Worm (Caenorhabditis elegans) whole organism, early embryonic: ENCODE measurements around the gene Y15E3A.3.

Experiments used
- B0310.2 ChIP-seq: sonication (generic microtip); optimal IDR thresholded peaks from 2 replicates; lab custom pipeline; 2016; ENCODE audit warnings: mild to moderate bottlenecking, missing genetic modification characterization, missing compliant biosample characterization
- F13C5.2 ChIP-seq: sonication (generic microtip); optimal IDR thresholded peaks from 2 replicates; lab custom pipeline; 2017; ENCODE audit warnings: mild to moderate bottlenecking, missing genetic modification characterization, inconsistent platforms, missing compliant biosample characterization
- ama-1 ChIP-seq: fragments of 150-350 bp; optimal IDR thresholded peaks from 2 replicates; lab custom pipeline; 2014
- flt-1 ChIP-seq: fragments of 200-800 bp; sonication (Bioruptor generic); IDR thresholded peaks from 2 replicates; pipeline ENCODE4 v1.3.6; 2022; ENCODE audit warnings: missing genetic modification characterization, missing compliant biosample characterization
- hmbx-1 ChIP-seq: sonication (generic microtip); optimal IDR thresholded peaks from 2 replicates; lab custom pipeline; 2016; ENCODE audit warnings: mild to moderate bottlenecking, missing genetic modification characterization, missing compliant biosample characterization
- hmg-4 ChIP-seq: fragments of 200-800 bp; sonication (Bioruptor generic); optimal IDR thresholded peaks from 2 replicates; lab custom pipeline; 2018; ENCODE audit warnings: mild to moderate bottlenecking, missing genetic modification characterization, missing compliant biosample characterization
- hnd-1 ChIP-seq: sonication (generic microtip); optimal IDR thresholded peaks from 2 replicates; lab custom pipeline; 2016; ENCODE audit warnings: missing genetic modification characterization, missing compliant biosample characterization
- pes-1 ChIP-seq: fragments of 200-800 bp; sonication (Bioruptor generic); IDR thresholded peaks from 2 replicates; pipeline ENCODE4 v1.3.6; 2022; ENCODE audit warnings: missing genetic modification reagents, missing genetic modification characterization, missing compliant biosample characterization
- scrt-1 ChIP-seq: fragments of 200-800 bp; sonication (Bioruptor generic); IDR thresholded peaks from 2 replicates; pipeline ENCODE4 v1.3.6; 2022; ENCODE audit warnings: missing genetic modification characterization, missing compliant biosample characterization
- sea-1 ChIP-seq: fragments of 200-800 bp; sonication (Bioruptor generic); conservative IDR thresholded peaks from 2 replicates; pipeline ENCODE4 v1.3.6; 2022; ENCODE audit warnings: missing genetic modification characterization, missing compliant biosample characterization
- tbx-11 ChIP-seq: fragments of 200-800 bp; sonication (Bioruptor generic); IDR thresholded peaks from 2 replicates; pipeline ENCODE4 v1.3.6; 2022; ENCODE audit warnings: missing genetic modification characterization, missing compliant biosample characterization
- tra-4 ChIP-seq: sonication (generic microtip); optimal IDR thresholded peaks from 2 replicates; lab custom pipeline; 2017; ENCODE audit warnings: missing genetic modification characterization, missing compliant biosample characterization

ce11 chrX:15343971-15344370 is 18.4 kb upstream of the Y15E3A.3 start:
- TF ChIP-seq pes-1 (GFP tag; lab: Robert Waterston, UW) (no peak), hnd-1 (no peak), ama-1 (no peak), scrt-1 (no peak), tra-4 (tag; lab: Kevin White, UChicago) (no peak), B0310.2 (tag; lab: Kevin White, UChicago) (no peak), tbx-11 (GFP tag; lab: Robert Waterston, UW) (no peak), hmbx-1 (tag; lab: Kevin White, UChicago) (no peak), flt-1 (GFP tag; lab: Robert Waterston, UW) (no peak), F13C5.2 (tag; lab: Kevin White, UChicago) (no peak), hmg-4 (GFP tag; lab: Kevin White, UChicago) (no peak), sea-1 (no peak)
